Fruit fly (Drosophila melanogaster): ENCODE results near the gene RabGGTa.

Gene RabGGTa

DNA sequence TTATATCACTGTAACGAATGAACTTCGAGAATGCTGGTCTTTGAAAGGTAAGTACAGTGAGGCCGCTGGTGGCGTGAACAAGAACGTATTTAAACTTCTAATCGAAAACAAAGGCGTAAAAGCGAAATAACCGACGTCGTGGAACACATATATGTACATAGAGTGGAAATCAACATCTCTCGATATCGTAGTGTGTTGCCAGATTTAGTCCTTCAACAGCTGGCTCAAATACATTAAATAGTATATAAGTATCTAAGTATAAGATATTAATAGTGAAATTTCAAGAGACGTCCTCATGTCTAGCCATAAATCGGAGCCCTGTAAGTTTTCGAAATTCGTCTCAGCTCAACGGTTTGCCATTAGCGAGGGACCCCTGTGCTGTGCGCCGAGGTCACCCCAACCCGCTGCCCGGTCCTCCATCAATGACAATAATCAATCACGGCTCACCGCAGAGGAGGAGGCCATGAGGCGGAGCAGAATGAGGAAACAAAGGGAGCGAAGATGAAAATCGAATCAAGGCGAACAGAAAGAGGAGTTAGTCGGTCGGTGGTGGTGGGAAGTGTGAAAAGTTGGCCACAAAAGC lies 44.8 kb upstream of the RabGGTa start:
- TF ChIP-seq Mio (GFP tag; optimal IDR thresholded peaks at IDR 0.05) (no peak), pan (optimal IDR thresholded peaks at IDR 0.05) (no peak), dmrt93B (GFP tag; optimal IDR thresholded peaks at IDR 0.05) (peak; percentile 1), foxo (GFP tag; optimal IDR thresholded peaks at IDR 0.05) (peak in 1 of 2 experiments; percentile 19), fru (GFP tag; optimal IDR thresholded peaks at IDR 0.05) (peak; percentile 10), h (GFP tag; optimal IDR thresholded peaks at IDR 0.05) (peak; percentile 1), rgr (GFP tag; optimal IDR thresholded peaks at IDR 0.05) (peak; percentile 15), CrebA (GFP tag; optimal IDR thresholded peaks at IDR 0.05; ENCODE audit: borderline replicate concordance) (no peak), HLH106 (tag; optimal IDR thresholded peaks at IDR 0.05) (peak; percentile 2), psq (GFP tag; optimal IDR thresholded peaks at IDR 0.05) (peak; percentile 44)

DNA sequence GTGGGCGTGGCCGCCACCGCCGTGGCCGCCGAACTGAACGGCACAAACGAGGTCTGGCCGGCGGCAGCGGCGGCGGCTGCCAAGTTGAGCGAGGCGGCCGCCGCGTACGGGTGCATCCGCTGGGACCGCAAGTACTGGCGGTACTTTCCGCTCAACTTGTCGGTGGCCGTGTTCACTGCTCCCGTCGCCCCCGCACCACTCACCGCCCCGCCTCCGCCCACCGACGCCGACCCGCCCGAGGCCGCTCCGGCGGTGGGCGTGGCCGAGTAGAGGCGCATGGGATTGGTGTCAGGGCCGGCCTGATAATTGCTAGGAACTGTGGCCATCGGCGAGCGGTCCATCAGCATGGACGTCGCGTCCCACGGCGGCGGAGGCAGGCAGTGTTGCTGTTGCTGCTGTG lies 43.5 kb upstream of the RabGGTa start:
- TF ChIP-seq fru (GFP tag; optimal IDR thresholded peaks at IDR 0.05) (no peak), Dfd (GFP tag; optimal IDR thresholded peaks at IDR 0.05) (peak; percentile 98)

DNA sequence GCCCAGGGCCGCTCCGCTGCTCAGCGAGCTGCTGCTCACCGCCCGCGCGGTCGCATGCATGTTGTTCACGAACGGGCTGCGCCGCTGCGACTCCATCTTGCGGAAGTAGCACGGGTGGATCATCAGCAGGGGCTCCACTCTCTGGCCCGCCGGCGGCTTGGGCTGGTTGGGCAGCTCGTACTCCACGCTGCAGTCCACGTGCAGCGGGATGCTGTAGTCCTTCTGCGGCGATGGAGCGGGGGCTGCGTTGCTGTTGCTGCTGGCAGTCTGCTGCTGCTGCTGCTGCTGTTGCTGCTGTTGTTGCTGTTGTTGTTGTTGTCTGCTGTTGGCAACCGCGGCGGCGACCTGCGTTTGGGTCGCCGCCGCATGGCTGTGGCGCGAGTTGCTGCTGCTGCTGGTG lies 42.5 kb upstream of the RabGGTa start:
- TF ChIP-seq Dfd (GFP tag; optimal IDR thresholded peaks at IDR 0.05) (peak; percentile 91), Hr78 (GFP tag; optimal IDR thresholded peaks at IDR 0.05) (no peak), Sp1 (GFP tag; optimal IDR thresholded peaks at IDR 0.05) (no peak)

DNA sequence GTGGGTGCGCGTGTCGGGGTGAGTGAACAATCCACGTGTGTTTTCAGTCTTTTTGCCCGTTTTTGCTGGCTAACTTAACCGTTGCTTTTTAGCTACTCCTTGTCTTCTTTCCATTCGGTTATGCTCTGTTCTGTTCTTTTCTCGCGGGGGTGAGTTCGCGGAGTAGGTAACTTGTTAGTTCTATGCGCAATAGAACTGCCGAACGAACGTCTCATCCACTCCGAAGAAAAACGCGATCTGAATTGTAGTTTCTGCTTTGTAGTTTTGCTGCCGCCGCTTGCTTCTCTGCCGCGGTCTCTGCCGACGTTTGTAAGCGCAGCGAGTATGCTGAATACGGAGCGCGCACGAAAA lies 41.4 kb upstream of the RabGGTa start:
- TF ChIP-seq Vsx2 (GFP tag; optimal IDR thresholded peaks at IDR 0.05; ENCODE audit: partially characterized antibody) (no peak), Abd-B (GFP tag; optimal IDR thresholded peaks at IDR 0.05) (no peak), CrebA (GFP tag; optimal IDR thresholded peaks at IDR 0.05; ENCODE audit: borderline replicate concordance) (no peak), h (GFP tag; optimal IDR thresholded peaks at IDR 0.05) (no peak), tai (GFP tag; optimal IDR thresholded peaks at IDR 0.05) (no peak), woc (GFP tag; optimal IDR thresholded peaks at IDR 0.05) (no peak), dmrt93B (GFP tag; optimal IDR thresholded peaks at IDR 0.05) (no peak), Jra (GFP tag; optimal IDR thresholded peaks at IDR 0.05) (no peak), Sp1 (GFP tag; optimal IDR thresholded peaks at IDR 0.05) (no peak), pan (optimal IDR thresholded peaks at IDR 0.05) (no peak), ey (GFP tag; optimal IDR thresholded peaks at IDR 0.05) (no peak), Myc (optimal IDR thresholded peaks at IDR 0.05) (no peak), psq (GFP tag; optimal IDR thresholded peaks at IDR 0.05) (no peak)

DNA sequence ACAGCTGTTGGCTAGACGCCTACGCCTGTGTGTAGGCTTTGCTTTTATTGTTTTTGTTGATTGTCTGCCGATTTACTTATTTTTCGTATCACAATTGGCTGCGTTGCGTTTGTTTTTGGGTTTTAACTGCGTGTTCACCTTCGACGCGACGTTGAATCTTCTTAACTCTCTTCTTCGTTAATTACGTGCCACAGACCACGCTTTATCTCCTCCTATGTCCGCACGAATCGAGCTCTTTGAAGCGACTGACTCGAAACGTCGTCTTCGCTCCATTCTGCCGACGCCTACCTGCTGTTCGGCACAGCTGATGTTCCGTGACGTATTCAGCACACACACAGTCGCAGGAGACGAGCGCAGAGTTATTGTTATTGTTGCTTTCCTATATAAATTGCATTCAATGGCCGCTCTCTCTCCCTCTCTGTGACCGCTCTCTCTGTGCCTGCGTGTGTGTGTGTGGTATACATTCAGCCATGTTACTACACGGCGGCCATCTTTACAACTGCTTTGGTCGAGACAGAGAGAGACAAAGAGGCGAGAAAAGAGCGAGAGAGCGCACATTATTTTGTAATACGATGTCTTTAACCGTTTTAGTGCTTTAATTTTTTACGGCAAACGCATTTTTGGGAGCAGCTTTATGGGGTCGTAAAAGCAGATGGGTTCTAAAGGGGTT lies 40.9 kb upstream of the RabGGTa start, which contains the start of gene corto:
TSS of gene corto (minus strand) at position 251 of the 670 bp plus-strand sequence.
- peak; percentile 47 for TF ChIP-seq fru (GFP tag; optimal IDR thresholded peaks at IDR 0.05)
- TF ChIP-seq tai (GFP tag; optimal IDR thresholded peaks at IDR 0.05): no peak
- TF ChIP-seq Hnf4 (GFP tag; optimal IDR thresholded peaks at IDR 0.05): no peak
- no peak for TF ChIP-seq HLH106 (tag; optimal IDR thresholded peaks at IDR 0.05)
- peak; percentile 47 for TF ChIP-seq h (GFP tag; optimal IDR thresholded peaks at IDR 0.05)
- no peak for TF ChIP-seq CG32264 (GFP tag; optimal IDR thresholded peaks at IDR 0.05)
- TF ChIP-seq OdsH (GFP tag; optimal IDR thresholded peaks at IDR 0.05): peak; percentile 48
- no peak for TF ChIP-seq GATAd (GFP tag; optimal IDR thresholded peaks at IDR 0.05)
- peak; percentile 21 for TF ChIP-seq CrebA (GFP tag; optimal IDR thresholded peaks at IDR 0.05; ENCODE audit: borderline replicate concordance)
- no peak for TF ChIP-seq usp (GFP tag; optimal IDR thresholded peaks at IDR 0.05)
- peak; percentile 91 for TF ChIP-seq Vsx2 (GFP tag; optimal IDR thresholded peaks at IDR 0.05; ENCODE audit: partially characterized antibody)
- TF ChIP-seq psq (GFP tag; optimal IDR thresholded peaks at IDR 0.05): no peak
- peak; percentile 47 for TF ChIP-seq jim (GFP tag; optimal IDR thresholded peaks at IDR 0.05)
- TF ChIP-seq Jra (GFP tag; optimal IDR thresholded peaks at IDR 0.05): peak; percentile 59
- no peak for TF ChIP-seq Dfd (GFP tag; optimal IDR thresholded peaks at IDR 0.05)
- no peak for TF ChIP-seq woc (GFP tag; optimal IDR thresholded peaks at IDR 0.05)
- peak; percentile 28 for TF ChIP-seq Rel (GFP tag; optimal IDR thresholded peaks at IDR 0.05)
- TF ChIP-seq Rel (tag; optimal IDR thresholded peaks at IDR 0.05): peak; percentile 70
- no peak for TF ChIP-seq dmrt93B (GFP tag; optimal IDR thresholded peaks at IDR 0.05)
- peak; percentile 57 for TF ChIP-seq rgr (GFP tag; optimal IDR thresholded peaks at IDR 0.05)
- peak; percentile 20 for TF ChIP-seq N (GFP tag; optimal IDR thresholded peaks at IDR 0.05)
- TF ChIP-seq Hr83 (GFP tag; optimal IDR thresholded peaks at IDR 0.05; ENCODE audit: poor library complexity, severe bottlenecking): peak; percentile 68
- peak; percentile 62 for TF ChIP-seq brk (GFP tag; optimal IDR thresholded peaks at IDR 0.05)
- peak in 1 of 2 experiments; percentile 40 for TF ChIP-seq foxo (GFP tag; optimal IDR thresholded peaks at IDR 0.05)
- peak; percentile 93 to 97 for TF ChIP-seq dl (GFP tag; optimal IDR thresholded peaks at IDR 0.05; ENCODE audit: insufficient read depth in 1 of 2, partially characterized antibody in 2 of 2)
- TF ChIP-seq Sp1 (GFP tag; optimal IDR thresholded peaks at IDR 0.05): peak; percentile 48
- TF ChIP-seq Mio (GFP tag; optimal IDR thresholded peaks at IDR 0.05): no peak
- TF ChIP-seq dsf (GFP tag; optimal IDR thresholded peaks at IDR 0.05; ENCODE audit: borderline replicate concordance): no peak
- TF ChIP-seq ey (GFP tag; optimal IDR thresholded peaks at IDR 0.05): no peak
- TF ChIP-seq Myc (optimal IDR thresholded peaks at IDR 0.05): no peak
- peak; percentile 41 for TF ChIP-seq br (GFP tag; optimal IDR thresholded peaks at IDR 0.05)
- TF ChIP-seq Abd-B (GFP tag; optimal IDR thresholded peaks at IDR 0.05): no peak
- TF ChIP-seq Dif (GFP tag; optimal IDR thresholded peaks at IDR 0.05; ENCODE audit: partially characterized antibody): peak; percentile 97
- no peak for TF ChIP-seq lola (GFP tag; optimal IDR thresholded peaks at IDR 0.05)
- TF ChIP-seq sv (GFP tag; optimal IDR thresholded peaks at IDR 0.05): no peak
- no peak for TF ChIP-seq pan (optimal IDR thresholded peaks at IDR 0.05)

All from whole organism, wandering third instar larva.